Worm (Caenorhabditis elegans): ENCODE data around the gene lap-2.

- TF ChIP-seq ama-1 (optimal IDR thresholded peaks at IDR 0.05) (no peak), ama-1 (GFP tag; optimal IDR thresholded peaks at IDR 0.05) (no peak), mel-28 (tag; optimal IDR thresholded peaks at IDR 0.05; ENCODE audit: borderline replicate concordance) (no peak), nhr-179 (tag; optimal IDR thresholded peaks at IDR 0.05) (no peak), B0035.1 (tag; optimal IDR thresholded peaks at IDR 0.05) (no peak)
Observed at ce11 chrV:13071052-13071451, 27.5 kb downstream of the lap-2 start, which contains the start of gene C34B4.3.

Measured in whole organism, young adult.